Worm (Caenorhabditis elegans) whole organism, L2 larva: Measurements from ENCODE around the gene Y48C3A.18.

Experiments
- C34F6.9 ChIP-seq: fragments of 150-350 bp; optimal IDR thresholded peaks from 2 replicates; lab custom pipeline; 2014; ENCODE audit warnings: missing biosample characterization, missing genetic modification characterization
- F13H6.1 ChIP-seq: sonication (generic microtip); optimal IDR thresholded peaks from 2 replicates; lab custom pipeline; 2016; ENCODE audit warnings: missing genetic modification characterization, missing compliant biosample characterization
- R02D3.7 ChIP-seq: fragments of 150-350 bp; optimal IDR thresholded peaks from 2 replicates; lab custom pipeline; 2014; ENCODE audit warnings: missing biosample characterization, missing genetic modification characterization
- Y55F3AM.14 ChIP-seq: fragments of 200-800 bp; sonication (Bioruptor generic); optimal IDR thresholded peaks from 2 replicates; lab custom pipeline; 2018; ENCODE audit warnings: mild to moderate bottlenecking, missing genetic modification characterization, missing compliant biosample characterization
- ZK546.5 ChIP-seq: sonication (generic microtip); optimal IDR thresholded peaks from 2 replicates; lab custom pipeline; 2017; ENCODE audit warnings: missing biosample characterization, missing genetic modification characterization
- alr-1 ChIP-seq: fragments of 150-350 bp; optimal IDR thresholded peaks from 2 replicates; lab custom pipeline; 2014; ENCODE audit warnings: missing biosample characterization, missing genetic modification characterization
- aly-2 ChIP-seq: fragments of 150-350 bp; optimal IDR thresholded peaks from 2 replicates; lab custom pipeline; 2014; ENCODE audit warnings: missing biosample characterization, missing genetic modification characterization
- ama-1 ChIP-seq: fragments of 150-350 bp; optimal IDR thresholded peaks from 2 replicates; lab custom pipeline; 2018; ENCODE audit warnings: inconsistent platforms
- blmp-1 ChIP-seq: sonication (generic microtip); optimal IDR thresholded peaks from 2 replicates; lab custom pipeline; 2017; ENCODE audit warnings: missing genetic modification characterization, mild to moderate bottlenecking, missing compliant biosample characterization, antibody characterized with exemption, moderate library complexity; ENCODE audit not compliant: insufficient read depth
- ceh-16 ChIP-seq: fragments of 150-350 bp; optimal IDR thresholded peaks from 2 replicates; lab custom pipeline; 2014; ENCODE audit warnings: missing biosample characterization, missing genetic modification characterization
- ceh-82 ChIP-seq: fragments of 150-350 bp; optimal IDR thresholded peaks from 2 replicates; lab custom pipeline; 2014; ENCODE audit warnings: missing biosample characterization, missing genetic modification characterization
- crh-2 ChIP-seq: sonication (generic microtip); optimal IDR thresholded peaks from 2 replicates; lab custom pipeline; 2017; ENCODE audit warnings: missing biosample characterization, missing genetic modification characterization
- dmd-4 ChIP-seq: sonication (generic microtip); optimal IDR thresholded peaks from 2 replicates; lab custom pipeline; 2017; ENCODE audit warnings: missing biosample characterization, missing genetic modification characterization
- egl-27 ChIP-seq: sonication (generic microtip); optimal IDR thresholded peaks from 3 replicates; lab custom pipeline; 2017; ENCODE audit warnings: missing biosample characterization, missing genetic modification reagents, missing genetic modification characterization
- elt-1 ChIP-seq: fragments of 150-350 bp; optimal IDR thresholded peaks from 2 replicates; lab custom pipeline; 2014; ENCODE audit warnings: missing biosample characterization, missing genetic modification characterization
- elt-3 ChIP-seq: sonication (generic microtip); optimal IDR thresholded peaks from 2 replicates; lab custom pipeline; 2017; ENCODE audit warnings: missing biosample characterization, missing genetic modification characterization
- fos-1 ChIP-seq: fragments of 150-350 bp; optimal IDR thresholded peaks from 2 replicates; lab custom pipeline; 2014; ENCODE audit warnings: missing biosample characterization, missing genetic modification characterization
- gmeb-1 ChIP-seq: fragments of 150-350 bp; optimal IDR thresholded peaks from 2 replicates; lab custom pipeline; 2014; ENCODE audit warnings: missing biosample characterization, missing genetic modification characterization
- lin-11 ChIP-seq: fragments of 150-350 bp; sonication (generic microtip); optimal IDR thresholded peaks from 2 replicates; lab custom pipeline; 2014; ENCODE audit warnings: missing biosample characterization, missing genetic modification characterization, inconsistent platforms, mixed read lengths
- lin-13 ChIP-seq: fragments of 150-350 bp; optimal IDR thresholded peaks from 2 replicates; lab custom pipeline; 2014; ENCODE audit warnings: missing biosample characterization, missing genetic modification reagents, missing genetic modification characterization
- lin-39 ChIP-seq: fragments of 150-350 bp; optimal IDR thresholded peaks from 2 replicates; lab custom pipeline; 2014; ENCODE audit warnings: missing biosample characterization, missing genetic modification reagents, missing genetic modification characterization
- lsy-2 ChIP-seq, 2 experiments: fragments of 150-350 bp in 1 of 2; sonication (generic microtip) in 1 of 2; optimal IDR thresholded peaks; 2 replicates each; lab custom pipeline; 2014 to 2017; ENCODE audit warnings: missing biosample characterization in 2 of 2, missing genetic modification characterization in 2 of 2
- mab-5 ChIP-seq: fragments of 150-350 bp; optimal IDR thresholded peaks from 2 replicates; lab custom pipeline; 2014; ENCODE audit warnings: missing biosample characterization, missing genetic modification characterization
- mbf-1 ChIP-seq: sonication (generic microtip); optimal IDR thresholded peaks from 2 replicates; lab custom pipeline; 2017; ENCODE audit warnings: missing biosample characterization, missing genetic modification characterization
- mdl-1 ChIP-seq, 2 experiments: fragments of 150-350 bp in 1 of 2; sonication (generic microtip) in 1 of 2; optimal IDR thresholded peaks; 2 replicates each; lab custom pipeline; 2017; ENCODE audit warnings: missing biosample characterization in 2 of 2, missing genetic modification characterization in 2 of 2
- nhr-10 ChIP-seq: sonication (generic microtip); optimal IDR thresholded peaks from 2 replicates; lab custom pipeline; 2017; ENCODE audit warnings: missing biosample characterization, missing genetic modification characterization
- nhr-11 ChIP-seq: fragments of 150-350 bp; optimal IDR thresholded peaks from 2 replicates; lab custom pipeline; 2014; ENCODE audit warnings: missing biosample characterization, missing genetic modification characterization
- nhr-12 ChIP-seq: fragments of 150-350 bp; optimal IDR thresholded peaks from 2 replicates; lab custom pipeline; 2014; ENCODE audit warnings: missing biosample characterization, missing genetic modification characterization
- nhr-129 ChIP-seq: fragments of 150-350 bp; optimal IDR thresholded peaks from 2 replicates; lab custom pipeline; 2014; ENCODE audit warnings: missing biosample characterization, missing genetic modification characterization
- nhr-21 ChIP-seq: fragments of 150-350 bp; optimal IDR thresholded peaks from 2 replicates; lab custom pipeline; 2014; ENCODE audit warnings: missing biosample characterization, missing genetic modification characterization
- nhr-23 ChIP-seq: fragments of 150-350 bp; optimal IDR thresholded peaks from 2 replicates; lab custom pipeline; 2014; ENCODE audit warnings: missing biosample characterization, missing genetic modification reagents, missing genetic modification characterization
- nhr-237 ChIP-seq: fragments of 150-350 bp; optimal IDR thresholded peaks from 2 replicates; lab custom pipeline; 2014; ENCODE audit warnings: missing biosample characterization, missing genetic modification characterization
- nhr-25 ChIP-seq: fragments of 150-350 bp; sonication (generic microtip); optimal IDR thresholded peaks from 3 replicates; lab custom pipeline; 2014; ENCODE audit warnings: missing biosample characterization, missing genetic modification characterization
- nhr-6 ChIP-seq: fragments of 150-350 bp; optimal IDR thresholded peaks from 2 replicates; lab custom pipeline; 2014; ENCODE audit warnings: missing biosample characterization, missing genetic modification characterization
- nhr-77 ChIP-seq: fragments of 150-350 bp; optimal IDR thresholded peaks from 2 replicates; lab custom pipeline; 2014; ENCODE audit warnings: missing biosample characterization, missing genetic modification characterization
- peb-1 ChIP-seq: fragments of 150-350 bp; optimal IDR thresholded peaks from 2 replicates; lab custom pipeline; 2014; ENCODE audit warnings: missing biosample characterization, missing genetic modification characterization
- sem-4 ChIP-seq: fragments of 150-350 bp; optimal IDR thresholded peaks from 2 replicates; lab custom pipeline; 2014; ENCODE audit warnings: missing biosample characterization, missing genetic modification reagents, missing genetic modification characterization
- skn-1 ChIP-seq: sonication (generic microtip); optimal IDR thresholded peaks from 2 replicates; lab custom pipeline; 2017; ENCODE audit warnings: missing biosample characterization, missing genetic modification characterization
- sma-3 ChIP-seq: sonication (generic microtip); optimal IDR thresholded peaks from 2 replicates; lab custom pipeline; 2016; ENCODE audit warnings: missing genetic modification reagents, missing genetic modification characterization, missing compliant biosample characterization
- sma-9 ChIP-seq, 2 experiments: fragments of 150-350 bp in 1 of 2; sonication (generic microtip) in 1 of 2; optimal IDR thresholded peaks; 2 replicates each; lab custom pipeline; 2014 to 2016; ENCODE audit warnings: missing genetic modification characterization in 2 of 2, mild to moderate bottlenecking in 1 of 2, missing biosample characterization in 1 of 2, missing compliant biosample characterization in 1 of 2, missing genetic modification reagents in 1 of 2, moderate library complexity in 1 of 2
- snpc-4 ChIP-seq: fragments of 150-350 bp; optimal IDR thresholded peaks from 2 replicates; lab custom pipeline; 2014; ENCODE audit warnings: missing biosample characterization, missing genetic modification characterization
- unc-39 ChIP-seq: fragments of 150-350 bp; optimal IDR thresholded peaks from 2 replicates; lab custom pipeline; 2014; ENCODE audit warnings: missing biosample characterization, missing genetic modification characterization
- unc-55 ChIP-seq: fragments of 150-350 bp; sonication (generic microtip); optimal IDR thresholded peaks from 3 replicates; lab custom pipeline; 2014; ENCODE audit warnings: missing biosample characterization, missing genetic modification reagents, missing genetic modification characterization
- unc-62 ChIP-seq: fragments of 150-350 bp; optimal IDR thresholded peaks from 2 replicates; lab custom pipeline; 2014; ENCODE audit warnings: missing biosample characterization, missing genetic modification reagents, missing genetic modification characterization
- zag-1 ChIP-seq: fragments of 150-350 bp; optimal IDR thresholded peaks from 2 replicates; lab custom pipeline; 2014; ENCODE audit warnings: missing biosample characterization, missing genetic modification characterization
- ztf-1 ChIP-seq: fragments of 200-800 bp; sonication (Bioruptor generic); conservative IDR thresholded peaks from 2 replicates; pipeline ENCODE4 v1.3.6; 2022; ENCODE audit warnings: missing genetic modification characterization, missing compliant biosample characterization
- ztf-11 ChIP-seq: sonication (generic microtip); optimal IDR thresholded peaks from 2 replicates; lab custom pipeline; 2017; ENCODE audit warnings: missing biosample characterization, missing genetic modification characterization
- ztf-4 ChIP-seq: fragments of 150-350 bp; optimal IDR thresholded peaks from 2 replicates; lab custom pipeline; 2014; ENCODE audit warnings: missing biosample characterization, missing genetic modification characterization

The Y48C3A.18 gene

ce11 chrII:13446597-13446996 is 34.2 kb downstream of the Y48C3A.18 start:
- TF ChIP-seq aly-2 (no peak), zag-1 (tag; lab: Kevin White, UChicago) (no peak), elt-3 (no peak), nhr-25 (tag; lab: Kevin White, UChicago) (no peak)

ce11 chrII:13447166-13447643 is 34.8 kb downstream of the Y48C3A.18 start, which contains the start of gene tbc-14:
tbc-14 (minus strand) TSS chrII:13447593.
- no peak for TF ChIP-seq F13H6.1 (tag; lab: Kevin White, UChicago)
- TF ChIP-seq nhr-129, result no peak
- no peak for TF ChIP-seq nhr-11 (tag; lab: Kevin White, UChicago)
- no peak for TF ChIP-seq gmeb-1 (tag; lab: Kevin White, UChicago)
- TF ChIP-seq egl-27 (tag; lab: Kevin White, UChicago), result no peak
- TF ChIP-seq crh-2, result no peak

- TF ChIP-seq peb-1 (tag; lab: Kevin White, UChicago), result no peak
- TF ChIP-seq ztf-4 (tag; lab: Kevin White, UChicago), result peak; percentile 69
- TF ChIP-seq mdl-1 (tag; optimal IDR thresholded peaks at IDR 0.05; lab: Kevin White, UChicago), result peak in 1 of 2 experiments; percentile 54
- no peak for TF ChIP-seq ZK546.5
- TF ChIP-seq nhr-10 (tag; lab: Kevin White, UChicago), result no peak
- TF ChIP-seq alr-1, result no peak
- TF ChIP-seq fos-1 (tag; lab: Kevin White, UChicago), result peak; percentile 90
- TF ChIP-seq sem-4, result peak; percentile 57
- no peak for TF ChIP-seq nhr-237
- no peak for TF ChIP-seq dmd-4
- peak; percentile 18 for TF ChIP-seq nhr-12 (tag; lab: Kevin White, UChicago)
- TF ChIP-seq lin-11, result peak; percentile 60
- no peak for TF ChIP-seq unc-62 (GFP tag; lab: Kevin White, UChicago)
- no peak for TF ChIP-seq R02D3.7 (tag; lab: Kevin White, UChicago)
- TF ChIP-seq sma-9 (GFP tag; optimal IDR thresholded peaks at IDR 0.05; lab: Kevin White, UChicago), result peak; percentile 85
- no peak for TF ChIP-seq sma-9 (tag; optimal IDR thresholded peaks at IDR 0.05; lab: Kevin White, UChicago)
- TF ChIP-seq skn-1 (tag; lab: Kevin White, UChicago), result peak; percentile 75
- TF ChIP-seq snpc-4 (tag; lab: Kevin White, UChicago), result peak; percentile 45
- TF ChIP-seq nhr-25 (tag; lab: Kevin White, UChicago), result peak; percentile 76
- peak; percentile 97 for TF ChIP-seq C34F6.9 (tag; lab: Kevin White, UChicago)
- peak; percentile 77 for TF ChIP-seq sma-3 (GFP tag; lab: Kevin White, UChicago)
- no peak for TF ChIP-seq ztf-11 (tag; lab: Kevin White, UChicago)
- TF ChIP-seq crh-2, result peak; percentile 93
- no peak for TF ChIP-seq Y55F3AM.14 (GFP tag; lab: Kevin White, UChicago)
- peak; percentile 73 for TF ChIP-seq nhr-21 (tag; lab: Kevin White, UChicago)
- peak; percentile 96 for TF ChIP-seq unc-55 (GFP tag; lab: Kevin White, UChicago)
- TF ChIP-seq unc-39 (tag; lab: Kevin White, UChicago), result no peak
- TF ChIP-seq F13H6.1 (tag; lab: Kevin White, UChicago), result peak; percentile 66
- peak; percentile 84 for TF ChIP-seq gmeb-1 (tag; lab: Kevin White, UChicago)
- peak; percentile 74 for TF ChIP-seq mab-5 (tag; lab: Kevin White, UChicago)
- TF ChIP-seq nhr-6 (tag; lab: Kevin White, UChicago), result peak; percentile 81
- TF ChIP-seq ztf-1 (GFP tag; lab: Robert Waterston, UW), result no peak
- peak; percentile 91 for TF ChIP-seq nhr-129
- peak; percentile 69 for TF ChIP-seq egl-27 (tag; lab: Kevin White, UChicago)
- no peak for TF ChIP-seq nhr-23 (tag; lab: Kevin White, UChicago)
- TF ChIP-seq lsy-2 (tag; optimal IDR thresholded peaks at IDR 0.05; lab: Kevin White, UChicago), result peak; percentile 65 to 92
- peak; percentile 6 for TF ChIP-seq ceh-82
- no peak for TF ChIP-seq aly-2
- no peak for TF ChIP-seq lin-39 (tag; lab: Kevin White, UChicago)
- TF ChIP-seq nhr-11 (tag; lab: Kevin White, UChicago), result no peak
- TF ChIP-seq zag-1 (tag; lab: Kevin White, UChicago), result peak; percentile 57
- peak; percentile 92 for TF ChIP-seq lin-13 (GFP tag; lab: Kevin White, UChicago)
- TF ChIP-seq blmp-1 (tag; lab: Kevin White, UChicago), result peak; percentile 7
- no peak for TF ChIP-seq mbf-1 (tag; lab: Kevin White, UChicago)
- no peak for TF ChIP-seq elt-3
- peak; percentile 37 for TF ChIP-seq ama-1 (lab: Kevin White, UChicago)
- no peak for TF ChIP-seq elt-1 (tag; lab: Kevin White, UChicago)
- no peak for TF ChIP-seq nhr-77
- TF ChIP-seq ceh-16 (tag; lab: Kevin White, UChicago), result no peak
Observed at ce11 chrII:13447668-13448067, 35.2 kb downstream of the Y48C3A.18 start.
